Fruit fly (Drosophila melanogaster) whole organism, prepupa: ENCODE results near the gene Sfp79B.

ENCODE experiments used
- CG32006 ChIP-seq: fragments of 200-800 bp; sonication (Bioruptor generic); optimal IDR thresholded peaks from 3 replicates; lab custom pipeline; 2017; ENCODE audit warnings: missing biosample characterization, mild to moderate bottlenecking, missing genetic modification characterization
- CG6163 ChIP-seq: fragments of 200-800 bp; sonication (Bioruptor generic); IDR thresholded peaks from 3 replicates; pipeline ENCODE4 v1.3.6; 2022; ENCODE audit warnings: missing biosample characterization, missing genetic modification characterization
- Gug ChIP-seq: fragments of 200-800 bp; sonication (Bioruptor generic); IDR thresholded peaks from 2 replicates; pipeline ENCODE4 v1.3.6; 2022; ENCODE audit warnings: missing biosample characterization, missing genetic modification characterization
- Hr39 ChIP-seq: fragments of 200-800 bp; sonication (Bioruptor generic); optimal IDR thresholded peaks from 2 replicates; lab custom pipeline; 2016; ENCODE audit warnings: missing biosample characterization, missing genetic modification characterization
- cyc ChIP-seq: fragments of 200-800 bp; sonication (Bioruptor generic); optimal IDR thresholded peaks from 3 replicates; lab custom pipeline; 2016; ENCODE audit warnings: missing biosample characterization, missing genetic modification characterization
- eg ChIP-seq: fragments of 200-800 bp; sonication (Bioruptor generic); IDR thresholded peaks from 3 replicates; pipeline ENCODE4 v1.3.6; 2022; ENCODE audit warnings: missing biosample characterization, missing genetic modification characterization
- fkh ChIP-seq: fragments of 200-800 bp; sonication (Bioruptor generic); optimal IDR thresholded peaks from 3 replicates; lab custom pipeline; 2017; ENCODE audit warnings: missing biosample characterization, mild to moderate bottlenecking, missing genetic modification characterization, moderate library complexity
- ss ChIP-seq, 2 experiments: fragments of 200-800 bp; sonication (Bioruptor generic); optimal IDR thresholded peaks; 2 replicates in 1 of 2; 3 replicates in 1 of 2; lab custom pipeline; 2017 to 2018; ENCODE audit warnings: mild to moderate bottlenecking in 2 of 2, missing biosample characterization in 2 of 2, missing genetic modification characterization in 2 of 2, moderate library complexity in 1 of 2
- topi ChIP-seq: fragments of 200-800 bp; sonication (Bioruptor generic); optimal IDR thresholded peaks from 3 replicates; lab custom pipeline; 2016; ENCODE audit warnings: missing biosample characterization, missing genetic modification characterization

DNA sequence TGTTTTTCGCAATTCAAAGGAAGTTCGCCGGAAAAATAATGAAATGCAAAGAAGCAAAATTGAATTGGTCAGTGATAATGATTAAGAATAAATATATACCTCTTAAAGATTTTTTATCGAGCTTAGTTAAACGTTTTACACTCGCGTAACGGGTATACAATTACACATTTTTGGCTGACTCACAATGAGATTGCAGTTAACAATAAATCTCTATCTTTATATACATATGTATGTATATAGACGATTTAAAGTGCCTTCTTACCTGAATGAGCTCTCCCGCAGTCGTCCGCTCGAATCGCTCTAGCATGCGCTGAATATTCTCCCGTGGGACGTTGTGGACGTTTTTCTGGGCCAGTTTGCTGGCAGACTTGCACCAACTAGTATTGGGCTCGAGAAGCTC, 9.6 kb upstream of the Sfp79B start:
- no peak for TF ChIP-seq topi
- TF ChIP-seq CG32006 (GFP tag; lab: Kevin White, UChicago) = no peak
- no peak for TF ChIP-seq ss (GFP tag; optimal IDR thresholded peaks at IDR 0.05; lab: Kevin White, UChicago)
- no peak for TF ChIP-seq CG6163
- TF ChIP-seq cyc (GFP tag; lab: Kevin White, UChicago) = no peak
- TF ChIP-seq eg (GFP tag; lab: Robert Waterston, UW) = no peak
- no peak for TF ChIP-seq fkh (GFP tag; lab: Kevin White, UChicago)
- TF ChIP-seq Hr39 (GFP tag; lab: Kevin White, UChicago) = no peak
- no peak for TF ChIP-seq Gug (GFP tag; lab: Robert Waterston, UW)
